Fruit fly (Drosophila melanogaster): Measurements from ENCODE around the gene eff.

DNA sequence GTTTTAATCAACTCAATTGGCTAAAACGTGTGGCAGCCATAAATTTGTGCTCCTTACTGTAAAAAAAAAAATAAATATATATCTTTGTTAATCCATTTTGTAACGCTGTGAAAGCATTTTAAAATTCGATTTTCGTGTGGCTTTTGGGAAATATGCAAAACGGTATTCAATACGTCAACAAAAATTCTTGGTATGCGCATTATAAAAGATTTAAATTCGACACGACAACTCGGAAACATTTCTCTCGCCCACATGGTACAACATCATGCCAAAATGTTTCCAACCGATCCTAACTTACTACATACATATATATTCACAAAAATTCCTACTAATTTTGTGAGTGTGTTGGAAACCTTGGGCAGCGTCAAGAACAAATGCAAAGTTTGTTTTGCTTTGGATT, 30.4 kb downstream of the eff start:
- TF ChIP-seq tj (GFP tag; optimal IDR thresholded peaks at IDR 0.05) (no peak), Clk (GFP tag; optimal IDR thresholded peaks at IDR 0.05) (no peak), bab1 (GFP tag; optimal IDR thresholded peaks at IDR 0.05) (no peak)

All from whole organism, adult.